Worm (Caenorhabditis elegans) whole organism, early embryonic: ENCODE measurements around the gene C50A2.3.

Experiments
- B0310.2 ChIP-seq: sonication (generic microtip); optimal IDR thresholded peaks from 2 replicates; lab custom pipeline; 2016; ENCODE audit warnings: mild to moderate bottlenecking, missing genetic modification characterization, missing compliant biosample characterization
- F13C5.2 ChIP-seq: sonication (generic microtip); optimal IDR thresholded peaks from 2 replicates; lab custom pipeline; 2017; ENCODE audit warnings: mild to moderate bottlenecking, missing genetic modification characterization, inconsistent platforms, missing compliant biosample characterization
- aly-1 ChIP-seq: sonication (generic microtip); optimal IDR thresholded peaks from 2 replicates; lab custom pipeline; 2016; ENCODE audit warnings: missing genetic modification characterization, missing compliant biosample characterization
- ama-1 ChIP-seq: fragments of 150-350 bp; optimal IDR thresholded peaks from 2 replicates; lab custom pipeline; 2014
- ceh-13 ChIP-seq: fragments of 200-800 bp; sonication (Bioruptor generic); optimal IDR thresholded peaks from 2 replicates; lab custom pipeline; 2018; ENCODE audit warnings: mild to moderate bottlenecking, missing genetic modification characterization, missing compliant biosample characterization
- ceh-36 ChIP-seq: sonication (generic microtip); optimal IDR thresholded peaks from 2 replicates; lab custom pipeline; 2016; ENCODE audit warnings: missing genetic modification characterization, inconsistent platforms, missing compliant biosample characterization
- ets-7 ChIP-seq: sonication (generic microtip); optimal IDR thresholded peaks from 2 replicates; lab custom pipeline; 2016; ENCODE audit warnings: missing genotype, missing genetic modification characterization, missing compliant biosample characterization
- flt-1 ChIP-seq: fragments of 200-800 bp; sonication (Bioruptor generic); IDR thresholded peaks from 2 replicates; pipeline ENCODE4 v1.3.6; 2022; ENCODE audit warnings: missing genetic modification characterization, missing compliant biosample characterization
- hmbx-1 ChIP-seq: sonication (generic microtip); optimal IDR thresholded peaks from 2 replicates; lab custom pipeline; 2016; ENCODE audit warnings: mild to moderate bottlenecking, missing genetic modification characterization, missing compliant biosample characterization
- hmg-4 ChIP-seq: fragments of 200-800 bp; sonication (Bioruptor generic); optimal IDR thresholded peaks from 2 replicates; lab custom pipeline; 2018; ENCODE audit warnings: mild to moderate bottlenecking, missing genetic modification characterization, missing compliant biosample characterization
- hnd-1 ChIP-seq: sonication (generic microtip); optimal IDR thresholded peaks from 2 replicates; lab custom pipeline; 2016; ENCODE audit warnings: missing genetic modification characterization, missing compliant biosample characterization
- pes-1 ChIP-seq: fragments of 200-800 bp; sonication (Bioruptor generic); IDR thresholded peaks from 2 replicates; pipeline ENCODE4 v1.3.6; 2022; ENCODE audit warnings: missing genetic modification reagents, missing genetic modification characterization, missing compliant biosample characterization
- scrt-1 ChIP-seq: fragments of 200-800 bp; sonication (Bioruptor generic); IDR thresholded peaks from 2 replicates; pipeline ENCODE4 v1.3.6; 2022; ENCODE audit warnings: missing genetic modification characterization, missing compliant biosample characterization
- sea-1 ChIP-seq: fragments of 200-800 bp; sonication (Bioruptor generic); conservative IDR thresholded peaks from 2 replicates; pipeline ENCODE4 v1.3.6; 2022; ENCODE audit warnings: missing genetic modification characterization, missing compliant biosample characterization
- tbx-11 ChIP-seq: fragments of 200-800 bp; sonication (Bioruptor generic); IDR thresholded peaks from 2 replicates; pipeline ENCODE4 v1.3.6; 2022; ENCODE audit warnings: missing genetic modification characterization, missing compliant biosample characterization
- tbx-37 ChIP-seq: fragments of 200-800 bp; sonication (Bioruptor generic); conservative IDR thresholded peaks from 2 replicates; pipeline ENCODE4 v1.3.6; 2022; ENCODE audit warnings: missing genetic modification reagents, missing genetic modification characterization, missing compliant biosample characterization
- tra-4 ChIP-seq: sonication (generic microtip); optimal IDR thresholded peaks from 2 replicates; lab custom pipeline; 2017; ENCODE audit warnings: missing genetic modification characterization, missing compliant biosample characterization

C50A2.3 gene

DNA sequence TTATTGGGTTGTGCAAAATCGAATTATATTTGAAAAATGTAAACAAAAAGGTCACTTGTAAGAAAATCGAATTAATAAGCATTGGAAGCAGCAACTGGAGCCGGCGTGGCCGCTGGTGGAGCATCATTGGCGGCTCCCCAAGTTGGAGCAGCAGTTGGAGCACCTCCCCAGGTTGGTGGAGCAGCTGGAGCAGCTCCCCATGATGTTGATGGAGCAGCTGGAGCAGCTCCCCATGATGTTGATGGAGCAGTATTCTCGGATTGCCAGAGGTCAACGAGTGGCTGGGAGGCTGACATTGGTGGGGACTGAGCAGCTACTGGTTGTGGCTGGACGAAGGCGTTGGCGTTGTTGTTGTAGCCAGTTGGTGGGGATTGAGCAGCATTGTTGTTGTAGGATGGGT, 36.3 kb downstream of the C50A2.3 start:
- no peak for TF ChIP-seq pes-1

DNA sequence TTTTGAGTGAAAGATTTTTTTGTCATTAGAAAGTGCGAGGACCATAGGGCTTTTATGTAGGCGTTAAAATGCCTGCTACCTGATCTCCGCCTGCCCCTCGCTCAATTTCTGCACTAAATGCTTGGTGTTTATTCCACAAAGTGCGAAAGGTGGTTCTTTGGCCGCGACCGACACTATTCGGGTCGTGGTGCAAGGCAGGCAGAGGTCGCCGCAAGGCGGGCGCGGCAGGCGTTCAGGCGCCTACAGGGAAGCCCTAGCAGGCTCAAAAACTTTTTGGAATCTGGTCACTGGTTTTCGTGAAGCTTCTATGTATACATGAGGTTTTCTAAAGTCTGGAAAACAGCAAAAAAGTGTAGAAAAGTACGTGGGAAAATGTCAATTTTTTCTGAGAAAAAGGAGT, 37.0 kb downstream of the C50A2.3 start:
- TF ChIP-seq F13C5.2 (tag; lab: Kevin White, UChicago) (no peak), tbx-11 (GFP tag; lab: Robert Waterston, UW) (no peak), hmbx-1 (no peak), sea-1 (GFP tag; lab: Robert Waterston, UW) (no peak), hmg-4 (GFP tag; lab: Kevin White, UChicago) (no peak), tbx-37 (GFP tag; lab: Robert Waterston, UW) (no peak), flt-1 (GFP tag; lab: Robert Waterston, UW) (no peak), ceh-36 (no peak)

ce11 chrIV:1118566-1118965, 39.3 kb downstream of the C50A2.3 start, which contains the start of gene srx-13:
srx-13 (minus strand) TSS chrIV:1118666.
- TF ChIP-seq flt-1 (GFP tag; lab: Robert Waterston, UW) = no peak
- no peak for TF ChIP-seq scrt-1
- no peak for TF ChIP-seq hnd-1 (tag; lab: Kevin White, UChicago)
- no peak for TF ChIP-seq hmg-4 (GFP tag; lab: Kevin White, UChicago)
- TF ChIP-seq ets-7 (tag; lab: Kevin White, UChicago) = no peak
- TF ChIP-seq ceh-13 (GFP tag; lab: Kevin White, UChicago) = no peak
- TF ChIP-seq sea-1 (GFP tag; lab: Robert Waterston, UW) = no peak
- TF ChIP-seq tbx-11 (GFP tag; lab: Robert Waterston, UW) = no peak

- TF ChIP-seq F13C5.2 (tag; lab: Kevin White, UChicago) (no peak), pes-1 (no peak), sea-1 (GFP tag; lab: Robert Waterston, UW) (no peak), hnd-1 (tag; lab: Kevin White, UChicago) (no peak), tra-4 (no peak), ama-1 (lab: Kevin White, UChicago) (no peak), aly-1 (tag; lab: Kevin White, UChicago) (no peak), scrt-1 (no peak), ceh-36 (no peak)
Observed at ce11 chrIV:1113638-1114037, 44.2 kb downstream of the C50A2.3 start, which contains the start of gene srx-14. srx-14 (minus strand) TSS chrIV:1113738.

ce11 chrIV:1110999-1111398, 46.8 kb downstream of the C50A2.3 start:
- TF ChIP-seq F13C5.2 (tag; lab: Kevin White, UChicago) (no peak), tbx-11 (GFP tag; lab: Robert Waterston, UW) (no peak), ceh-36 (no peak), tra-4 (no peak), B0310.2 (tag; lab: Kevin White, UChicago) (no peak), pes-1 (no peak), hmbx-1 (no peak), hnd-1 (tag; lab: Kevin White, UChicago) (no peak)

DNA sequence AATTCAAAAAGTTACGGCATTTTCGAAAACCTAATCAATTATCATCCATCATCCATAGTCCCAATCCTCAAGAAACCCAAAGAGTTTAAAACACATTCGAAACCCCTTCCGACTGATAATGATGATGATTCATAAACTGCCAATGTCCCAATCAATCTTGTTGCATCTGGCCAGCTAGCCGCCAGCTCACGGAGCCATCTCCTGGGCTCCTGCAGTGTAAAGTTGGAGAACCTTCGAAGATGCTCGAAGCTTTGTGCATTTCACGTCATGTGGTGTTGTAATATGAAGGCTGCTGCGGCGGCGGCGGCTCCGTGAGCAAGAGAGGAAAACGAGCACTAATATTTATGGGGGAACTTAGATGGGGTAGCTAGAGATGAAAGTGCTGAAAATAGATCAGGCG, 49.8 kb downstream of the C50A2.3 start:
- 0 out of 2 replicates have a peak, but pooled peaks have one; percentile 4 for TF ChIP-seq pes-1
- peak; percentile 7 for TF ChIP-seq F13C5.2 (tag; lab: Kevin White, UChicago)
- no peak for TF ChIP-seq ceh-36

DNA sequence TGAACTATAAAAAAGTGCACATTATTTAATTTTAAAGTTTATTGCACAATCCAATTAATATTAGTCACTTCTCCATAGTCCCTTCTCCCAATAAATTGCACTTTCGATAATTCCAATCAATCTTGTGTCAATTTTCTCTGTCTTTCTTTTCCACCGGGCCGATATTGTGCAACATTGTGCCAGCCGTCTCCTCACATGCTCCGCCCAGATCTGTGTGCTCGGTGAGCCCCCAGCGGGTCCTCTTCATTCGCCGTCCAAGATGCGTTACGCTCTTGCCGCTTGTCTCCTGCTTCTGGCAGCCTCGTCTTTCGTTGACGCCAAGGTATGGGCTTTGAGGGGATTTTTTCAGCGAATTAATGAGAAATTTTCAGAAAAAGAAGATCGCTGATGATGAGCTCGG, 50.6 kb downstream of the C50A2.3 start, which contains the start of gene ost-1:
TSS of gene ost-1 (plus strand) at position 207 of the 400 bp plus-strand sequence.
- TF ChIP-seq hmg-4 (GFP tag; lab: Kevin White, UChicago) (peak; percentile 2), ceh-13 (GFP tag; lab: Kevin White, UChicago) (no peak)

DNA sequence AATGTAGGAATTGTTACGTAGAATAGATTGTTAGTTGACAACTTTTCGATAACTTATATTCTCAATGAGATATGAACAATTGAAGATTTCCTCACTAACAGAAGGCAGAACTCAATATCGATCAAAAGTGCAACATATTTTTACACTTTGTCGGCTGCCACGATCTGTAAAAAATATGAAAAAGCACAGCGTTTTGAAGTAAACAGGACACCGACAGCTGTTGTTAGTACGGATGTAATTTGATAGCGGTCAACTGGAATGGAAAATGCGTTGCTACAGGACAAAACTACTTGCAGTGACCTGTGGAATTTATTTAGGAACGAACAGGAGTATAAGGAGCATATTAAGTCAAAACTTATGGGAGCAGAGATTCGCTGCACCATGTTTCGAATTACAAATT, 51.8 kb downstream of the C50A2.3 start:
- no peak for TF ChIP-seq hnd-1 (tag; lab: Kevin White, UChicago)

- no peak for TF ChIP-seq ceh-13 (GFP tag; lab: Kevin White, UChicago)
- no peak for TF ChIP-seq tbx-11 (GFP tag; lab: Robert Waterston, UW)
- no peak for TF ChIP-seq sea-1 (GFP tag; lab: Robert Waterston, UW)
- TF ChIP-seq hmbx-1 = no peak
- no peak for TF ChIP-seq scrt-1
- no peak for TF ChIP-seq ceh-36
- no peak for TF ChIP-seq pes-1
- TF ChIP-seq tbx-37 (GFP tag; lab: Robert Waterston, UW) = no peak
- TF ChIP-seq ama-1 (lab: Kevin White, UChicago) = no peak
- TF ChIP-seq hmg-4 (GFP tag; lab: Kevin White, UChicago) = no peak
- TF ChIP-seq flt-1 (GFP tag; lab: Robert Waterston, UW) = no peak
- no peak for TF ChIP-seq ets-7 (tag; lab: Kevin White, UChicago)
- no peak for TF ChIP-seq aly-1 (tag; lab: Kevin White, UChicago)
Observed at ce11 chrIV:1105104-1105503, 52.7 kb downstream of the C50A2.3 start.

DNA sequence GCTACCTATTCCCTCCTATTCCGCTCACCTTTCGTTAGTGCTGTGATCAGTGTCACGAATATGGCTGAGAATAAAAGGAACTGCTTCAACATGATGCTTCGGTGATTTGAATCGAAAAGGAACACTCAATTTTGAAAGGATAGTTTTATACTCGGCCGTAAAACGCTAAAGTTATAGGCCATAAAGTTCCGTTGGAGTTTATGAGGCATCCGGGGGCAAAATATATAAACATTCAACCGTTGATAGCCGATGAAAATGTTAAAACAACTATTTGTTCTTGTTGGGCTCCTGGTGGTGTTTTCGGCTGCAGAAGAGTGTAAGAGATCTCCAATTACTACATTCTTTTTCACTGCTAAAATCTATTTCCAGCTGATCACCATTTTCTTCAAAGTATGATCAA, 53.3 kb downstream of the C50A2.3 start, which contains the start of the genes C44B12.9 and C44B12.3:
TSS of gene C44B12.9 (minus strand) at position 101 of the 400 bp plus-strand sequence.
TSS of gene C44B12.3 (plus strand) at position 249 of the 400 bp plus-strand sequence.
- TF ChIP-seq hmg-4 (GFP tag; lab: Kevin White, UChicago) (no peak), pes-1 (no peak), tbx-37 (GFP tag; lab: Robert Waterston, UW) (no peak), B0310.2 (tag; lab: Kevin White, UChicago) (no peak), scrt-1 (no peak), hmbx-1 (no peak), tra-4 (no peak), ets-7 (tag; lab: Kevin White, UChicago) (no peak), ceh-36 (no peak), tbx-11 (GFP tag; lab: Robert Waterston, UW) (no peak), F13C5.2 (tag; lab: Kevin White, UChicago) (no peak), flt-1 (GFP tag; lab: Robert Waterston, UW) (no peak), ceh-13 (GFP tag; lab: Kevin White, UChicago) (no peak)
